Fruit fly (Drosophila melanogaster) ovary, adult (tissue): ENCODE data around the gene CG6481.

ENCODE experiments used
- CG17801 ChIP-seq: fragments of 200-800 bp; optimal IDR thresholded peaks from 2 replicates; lab custom pipeline; 2019; ENCODE audit warnings: missing biosample characterization, mild to moderate bottlenecking, missing genetic modification characterization, moderate library complexity; ENCODE audit not compliant: partially characterized antibody

CG6481 gene

dm6 chrX:18522395-18523104 is at the start of gene CG6481:
TSS of gene CG6481 (minus strand) at chrX:18522445.
- no peak for TF ChIP-seq CG17801 (GFP tag; lab: Kevin White, UChicago)

- TF ChIP-seq CG17801 (GFP tag; lab: Kevin White, UChicago) = no peak
Observed at dm6 chrX:18565630-18566319, 43.5 kb upstream of the CG6481 start.

- TF ChIP-seq CG17801 (GFP tag; lab: Kevin White, UChicago) = no peak
Observed at dm6 chrX:18564984-18565383, 42.7 kb upstream of the CG6481 start.

dm6 chrX:18560584-18560983 is 38.3 kb upstream of the CG6481 start:
- no peak for TF ChIP-seq CG17801 (GFP tag; lab: Kevin White, UChicago)

- TF ChIP-seq CG17801 (GFP tag; lab: Kevin White, UChicago) = no peak
Observed at dm6 chrX:18558583-18558982, 36.3 kb upstream of the CG6481 start.

dm6 chrX:18554563-18554962 is 32.3 kb upstream of the CG6481 start:
- no peak for TF ChIP-seq CG17801 (GFP tag; lab: Kevin White, UChicago)

dm6 chrX:18552451-18552850 is 30.2 kb upstream of the CG6481 start:
- no peak for TF ChIP-seq CG17801 (GFP tag; lab: Kevin White, UChicago)

dm6 chrX:18550726-18551125 is 28.5 kb upstream of the CG6481 start:
- TF ChIP-seq CG17801 (GFP tag; lab: Kevin White, UChicago) = no peak

- TF ChIP-seq CG17801 (GFP tag; lab: Kevin White, UChicago) = no peak
Observed at dm6 chrX:18547707-18548106, 25.5 kb upstream of the CG6481 start.

- TF ChIP-seq CG17801 (GFP tag; lab: Kevin White, UChicago) = peak; percentile 37
Observed at dm6 chrX:18546785-18547184, 24.5 kb upstream of the CG6481 start.

- no peak for TF ChIP-seq CG17801 (GFP tag; lab: Kevin White, UChicago)
Observed at dm6 chrX:18545157-18545556, 22.9 kb upstream of the CG6481 start.

dm6 chrX:18544732-18545131 is 22.5 kb upstream of the CG6481 start:
- no peak for TF ChIP-seq CG17801 (GFP tag; lab: Kevin White, UChicago)

dm6 chrX:18543328-18543727 is 21.1 kb upstream of the CG6481 start:
- no peak for TF ChIP-seq CG17801 (GFP tag; lab: Kevin White, UChicago)

dm6 chrX:18541915-18542314 is 19.7 kb upstream of the CG6481 start:
- no peak for TF ChIP-seq CG17801 (GFP tag; lab: Kevin White, UChicago)

- TF ChIP-seq CG17801 (GFP tag; lab: Kevin White, UChicago) = no peak
Observed at dm6 chrX:18540268-18540667, 18.0 kb upstream of the CG6481 start.

- no peak for TF ChIP-seq CG17801 (GFP tag; lab: Kevin White, UChicago)
Observed at dm6 chrX:18538204-18538864, 16.1 kb upstream of the CG6481 start.
